Worm (Caenorhabditis elegans) whole organism, L3 larva: ENCODE results near the gene F54D5.3.

Source experiments
- nhr-237 ChIP-seq: fragments of 150-350 bp; optimal IDR thresholded peaks from 2 replicates; lab custom pipeline; 2014; ENCODE audit warnings: missing biosample characterization, missing genetic modification characterization
- snpc-4 ChIP-seq: fragments of 150-350 bp; optimal IDR thresholded peaks from 2 replicates; lab custom pipeline; 2014; ENCODE audit warnings: missing biosample characterization, missing genetic modification characterization
- tbx-2 ChIP-seq: sonication (generic microtip); optimal IDR thresholded peaks from 2 replicates; lab custom pipeline; 2016; ENCODE audit warnings: mild to moderate bottlenecking, missing genetic modification characterization, missing compliant biosample characterization
- unc-62 ChIP-seq: fragments of 150-350 bp; sonication (generic microtip); optimal IDR thresholded peaks from 4 replicates; lab custom pipeline; 2014; ENCODE audit warnings: missing biosample characterization, missing genetic modification reagents, missing genetic modification characterization
- ztf-11 ChIP-seq: fragments of 150-350 bp; optimal IDR thresholded peaks from 2 replicates; lab custom pipeline; 2014; ENCODE audit warnings: missing biosample characterization, missing genetic modification characterization

- TF ChIP-seq tbx-2 (tag; lab: Kevin White, UChicago) = no peak
- no peak for TF ChIP-seq snpc-4 (tag; lab: Kevin White, UChicago)
- no peak for TF ChIP-seq unc-62 (GFP tag; lab: Kevin White, UChicago)
- TF ChIP-seq ztf-11 (tag; lab: Kevin White, UChicago) = no peak
- no peak for TF ChIP-seq nhr-237 (tag; lab: Kevin White, UChicago)
These were observed 34.5 kb upstream of the F54D5.3 start for ce11 chrII:11537115-11537514.
